Worm (Caenorhabditis elegans) whole organism, L4/young adult: ENCODE results near the gene ent-4.

Experiments
- dao-5 ChIP-seq: sonication (generic microtip); optimal IDR thresholded peaks from 2 replicates; lab custom pipeline; 2016; ENCODE audit warnings: missing genotype, missing genetic modification characterization, moderate library complexity, missing compliant biosample characterization
- him-1 ChIP-seq: sonication (generic microtip); optimal IDR thresholded peaks from 2 replicates; lab custom pipeline; 2016; ENCODE audit warnings: missing genotype, missing genetic modification reagents, missing genetic modification characterization, missing compliant biosample characterization

DNA sequence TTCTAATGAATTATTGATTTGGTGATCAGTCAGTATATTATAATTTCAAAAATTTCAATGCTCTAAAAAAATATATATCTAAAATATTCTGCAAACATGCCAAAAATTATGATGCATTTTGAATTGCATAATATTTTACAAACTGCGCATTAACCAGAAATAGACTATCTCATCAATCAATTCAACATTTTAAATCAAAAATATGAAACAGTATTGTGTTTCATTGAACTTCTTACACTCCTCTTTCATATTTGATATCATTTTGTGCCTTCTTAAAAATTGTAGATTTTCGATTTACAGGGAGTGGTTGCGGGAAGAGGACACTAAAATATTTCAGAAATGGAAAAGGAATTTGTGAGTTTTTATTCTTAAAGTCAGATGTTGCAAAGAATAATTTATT is at the start of gene ent-4:
- no peak for TF ChIP-seq him-1 (tag; lab: Kevin White, UChicago)
- TF ChIP-seq dao-5 (tag; lab: Kevin White, UChicago) = no peak
